1 fruit fly cellular context compared by ENCODE assay signal in the genomic region with DNA sequence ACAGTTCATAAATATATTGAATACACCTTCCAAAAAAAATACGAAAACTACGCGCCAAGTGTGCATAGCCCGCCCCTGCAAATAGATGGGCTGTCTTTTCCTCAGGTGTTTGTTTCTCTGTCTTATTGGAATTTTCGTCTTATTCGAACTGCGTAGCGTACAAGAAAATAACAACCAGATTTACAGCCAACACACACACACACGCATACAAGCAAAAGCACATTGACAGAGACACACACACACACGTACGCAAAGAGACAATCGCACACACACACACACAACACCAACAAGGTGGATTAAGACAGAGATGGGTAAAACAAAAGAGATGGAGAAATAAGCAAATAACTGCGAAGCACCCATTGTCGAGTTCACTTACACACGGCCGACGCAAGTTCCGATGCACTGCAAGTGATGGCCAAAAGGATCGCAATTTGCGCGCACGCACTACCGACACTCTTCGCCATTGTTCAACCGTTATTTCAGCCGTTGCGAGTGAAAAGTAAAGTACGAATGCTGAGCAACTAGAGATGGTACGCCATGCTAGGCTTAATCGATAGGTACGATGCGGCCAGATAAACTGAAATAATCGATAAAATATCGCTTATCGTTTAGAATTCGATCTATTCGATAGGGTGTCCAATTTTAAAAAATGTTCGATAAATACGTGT.
A peak's percentile ranks its signal among the peaks of the same experiment; 100 is the strongest.
TF ChIP-seq lines count a peak whose summit lies in the region.

No protein-coding gene starts in this region.

TF ChIP-seq in whole organism, embryonic, 481 proteins besides CTCF, POLR2A, EP300 and RAD21 (continued from another document and continues in another):
- TF ChIP-seq CG4360 (GFP tag; IDR thresholded peaks at IDR 0.05; lab: Robert Waterston, UW) (no peak), lola (GFP tag; optimal IDR thresholded peaks at IDR 0.05; lab: Kevin White, UChicago) (no peak), CG11093 (GFP tag; IDR thresholded peaks at IDR 0.05; lab: Robert Waterston, UW) (no peak), Aef1 (GFP tag; IDR thresholded peaks at IDR 0.05; lab: Robert Waterston, UW) (no peak), al (GFP tag; IDR thresholded peaks at IDR 0.05; lab: Robert Waterston, UW) (no peak), CG7556 (GFP tag; optimal IDR thresholded peaks at IDR 0.05; lab: Kevin White, UChicago) (peak; percentile 1), Stat92E (GFP tag; optimal IDR thresholded peaks at IDR 0.05; lab: Kevin White, UChicago) (peak in 1 of 3 experiments; percentile 31), gt (GFP tag; IDR thresholded peaks at IDR 0.05; lab: Robert Waterston, UW) (no peak), PHDP (tag; optimal IDR thresholded peaks at IDR 0.05; lab: Kevin White, UChicago) (no peak), CG1603 (tag; optimal IDR thresholded peaks at IDR 0.05; lab: Kevin White, UChicago) (peak; percentile 82), CG16815 (GFP tag; optimal IDR thresholded peaks at IDR 0.05; lab: Kevin White, UChicago) (no peak), D19A (tag; optimal IDR thresholded peaks at IDR 0.05; lab: Kevin White, UChicago) (no peak), so (GFP tag; IDR thresholded peaks at IDR 0.05; lab: Robert Waterston, UW) (no peak), bowl (GFP tag; IDR thresholded peaks at IDR 0.05; lab: Robert Waterston, UW) (no peak), lilli (GFP tag; optimal IDR thresholded peaks at IDR 0.05; lab: Kevin White, UChicago) (peak; percentile 13), CoRest (tag; optimal IDR thresholded peaks at IDR 0.05; lab: Kevin White, UChicago) (no peak), CG10274 (GFP tag; optimal IDR thresholded peaks at IDR 0.05; lab: Kevin White, UChicago) (no peak), Poxn (GFP tag; IDR thresholded peaks at IDR 0.05; lab: Robert Waterston, UW) (no peak), tx (GFP tag; optimal IDR thresholded peaks at IDR 0.05; lab: Kevin White, UChicago) (no peak), gsb-n (tag; optimal IDR thresholded peaks at IDR 0.05; lab: Kevin White, UChicago) (no peak), bbx (GFP tag; IDR thresholded peaks at IDR 0.05; lab: Robert Waterston, UW; ENCODE audit: partially characterized antibody) (peak; percentile 96), Opbp (GFP tag; IDR thresholded peaks at IDR 0.05; lab: Robert Waterston, UW; ENCODE audit: partially characterized antibody) (peak; percentile 90; the same call in 2 of the 3 replicates), YL-1 (GFP tag; optimal IDR thresholded peaks at IDR 0.05; lab: Kevin White, UChicago) (peak; percentile 62), CG31388 (GFP tag; optimal IDR thresholded peaks at IDR 0.05; lab: Kevin White, UChicago) (no peak), CG11247 (GFP tag; IDR thresholded peaks at IDR 0.05; lab: Robert Waterston, UW) (no peak), esg (GFP tag; conservative IDR thresholded peaks at IDR 0.05; lab: Robert Waterston, UW) (no peak), unc-4 (GFP tag; IDR thresholded peaks at IDR 0.05; lab: Robert Waterston, UW; ENCODE audit: partially characterized antibody) (peak; percentile 90), CG18619 (GFP tag; optimal IDR thresholded peaks at IDR 0.05; lab: Kevin White, UChicago) (no peak), CG11085 (GFP tag; IDR thresholded peaks at IDR 0.05; lab: Robert Waterston, UW) (no peak), Hr3 (GFP tag; optimal IDR thresholded peaks at IDR 0.05; lab: Kevin White, UChicago) (no peak), CG17361 (GFP tag; IDR thresholded peaks at IDR 0.05; lab: Robert Waterston, UW) (peak; percentile 21; the same call in 1 of the 3 replicates), abd-A (tag; optimal IDR thresholded peaks at IDR 0.05; lab: Kevin White, UChicago) (peak; percentile 11), CG1647 (GFP tag; optimal IDR thresholded peaks at IDR 0.05; lab: Kevin White, UChicago) (no peak), CG5245 (GFP tag; optimal IDR thresholded peaks at IDR 0.05; lab: Kevin White, UChicago) (no peak), fru (optimal IDR thresholded peaks at IDR 0.05; lab: Kevin White, UChicago) (no peak), CG7357 (GFP tag; IDR thresholded peaks at IDR 0.05; lab: Robert Waterston, UW) (no peak), fd96Cb (tag; optimal IDR thresholded peaks at IDR 0.05; lab: Kevin White, UChicago) (no peak), Drgx (GFP tag; IDR thresholded peaks at IDR 0.05; lab: Robert Waterston, UW) (no peak), tio (GFP tag; optimal IDR thresholded peaks at IDR 0.05; lab: Kevin White, UChicago) (no peak), Sox102F (GFP tag; optimal IDR thresholded peaks at IDR 0.05; lab: Kevin White, UChicago) (no peak), CG18764 (GFP tag; optimal IDR thresholded peaks at IDR 0.05; lab: Kevin White, UChicago) (no peak), CG7745 (tag; optimal IDR thresholded peaks at IDR 0.05; lab: Kevin White, UChicago) (no peak), kah (GFP tag; optimal IDR thresholded peaks at IDR 0.05; lab: Kevin White, UChicago) (peak; percentile 15), lov (optimal IDR thresholded peaks at IDR 0.05; lab: Kevin White, UChicago) (no peak), lov (GFP tag; IDR thresholded peaks at IDR 0.05; lab: Robert Waterston, UW) (no peak), CG9797 (GFP tag; optimal IDR thresholded peaks at IDR 0.05; lab: Kevin White, UChicago) (peak; percentile 38), sug (tag; optimal IDR thresholded peaks at IDR 0.05; lab: Kevin White, UChicago) (peak; percentile 49), BtbVII (GFP tag; optimal IDR thresholded peaks at IDR 0.05; lab: Kevin White, UChicago) (no peak), HHEX (GFP tag; optimal IDR thresholded peaks at IDR 0.05; lab: Kevin White, UChicago) (peak; percentile 42), CG8924 (tag; optimal IDR thresholded peaks at IDR 0.05; lab: Kevin White, UChicago) (peak; percentile 61), sqz (GFP tag; optimal IDR thresholded peaks at IDR 0.05; lab: Kevin White, UChicago) (peak; percentile 28), tin (GFP tag; optimal IDR thresholded peaks at IDR 0.05; lab: Kevin White, UChicago) (peak; percentile 2), CG16779 (GFP tag; IDR thresholded peaks at IDR 0.05; lab: Robert Waterston, UW) (no peak), twi (tag; optimal IDR thresholded peaks at IDR 0.05; lab: Kevin White, UChicago) (no peak), usp (GFP tag; optimal IDR thresholded peaks at IDR 0.05; lab: Kevin White, UChicago) (no peak), stc (GFP tag; IDR thresholded peaks at IDR 0.05; lab: Robert Waterston, UW) (no peak), Dp (GFP tag; optimal IDR thresholded peaks at IDR 0.05; lab: Kevin White, UChicago) (peak; percentile 68), CG34376 (GFP tag; optimal IDR thresholded peaks at IDR 0.05; lab: Kevin White, UChicago) (peak; percentile 50), eve (GFP tag; optimal IDR thresholded peaks at IDR 0.05; lab: Kevin White, UChicago) (no peak), cad (GFP tag; optimal IDR thresholded peaks at IDR 0.05; lab: Kevin White, UChicago) (no peak), CG12299 (tag; optimal IDR thresholded peaks at IDR 0.05; lab: Kevin White, UChicago) (peak; percentile 41), trh (GFP tag; optimal IDR thresholded peaks at IDR 0.05; lab: Kevin White, UChicago) (no peak), Dref (GFP tag; IDR thresholded peaks at IDR 0.05; lab: Robert Waterston, UW) (peak; percentile 95), emc (GFP tag; optimal IDR thresholded peaks at IDR 0.05; lab: Kevin White, UChicago) (no peak), sob (GFP tag; IDR thresholded peaks at IDR 0.05; lab: Robert Waterston, UW) (no peak; the same call in 1 of the 2 replicates), CG7928 (GFP tag; optimal IDR thresholded peaks at IDR 0.05; lab: Kevin White, UChicago) (no peak), CG13775 (GFP tag; optimal IDR thresholded peaks at IDR 0.05; lab: Kevin White, UChicago) (no peak), Hmr (GFP tag; optimal IDR thresholded peaks at IDR 0.05; lab: Kevin White, UChicago) (peak; percentile 25), Asciz (GFP tag; optimal IDR thresholded peaks at IDR 0.05; lab: Kevin White, UChicago) (peak; percentile 16), Awh (GFP tag; IDR thresholded peaks at IDR 0.05; lab: Robert Waterston, UW) (no peak), Rfx (GFP tag; IDR thresholded peaks at IDR 0.05; lab: Robert Waterston, UW) (0 out of 2 replicates have a peak, but pooled peaks have one; percentile 21), CG1024 (GFP tag; IDR thresholded peaks at IDR 0.05; lab: Robert Waterston, UW) (no peak), CG12659 (GFP tag; optimal IDR thresholded peaks at IDR 0.05; lab: Kevin White, UChicago) (peak; percentile 36), CG6272 (GFP tag; IDR thresholded peaks at IDR 0.05; lab: Robert Waterston, UW) (no peak), ftz-f1 (GFP tag; optimal IDR thresholded peaks at IDR 0.05; lab: Kevin White, UChicago) (peak; percentile 15), CG6175 (GFP tag; IDR thresholded peaks at IDR 0.05; lab: Robert Waterston, UW) (no peak), CG30020 (tag; optimal IDR thresholded peaks at IDR 0.05; lab: Kevin White, UChicago) (peak; percentile 13), CG17186 (GFP tag; optimal IDR thresholded peaks at IDR 0.05; lab: Kevin White, UChicago) (no peak), Fer1 (GFP tag; optimal IDR thresholded peaks at IDR 0.05; lab: Kevin White, UChicago) (peak; percentile 62), mam (GFP tag; optimal IDR thresholded peaks at IDR 0.05; lab: Kevin White, UChicago) (no peak), pho (GFP tag; optimal IDR thresholded peaks at IDR 0.05; lab: Kevin White, UChicago) (no peak), cas (GFP tag; IDR thresholded peaks at IDR 0.05; lab: Robert Waterston, UW) (no peak), HLHmδ (GFP tag; optimal IDR thresholded peaks at IDR 0.05; lab: Kevin White, UChicago) (no peak), exex (tag; optimal IDR thresholded peaks at IDR 0.05; lab: Kevin White, UChicago) (peak; percentile 17), NK7.1 (GFP tag; optimal IDR thresholded peaks at IDR 0.05; lab: Kevin White, UChicago) (no peak), nerfin-2 (GFP tag; IDR thresholded peaks at IDR 0.05; lab: Robert Waterston, UW; ENCODE audit: partially characterized antibody) (peak; percentile 95), fd102C (GFP tag; optimal IDR thresholded peaks at IDR 0.05; lab: Kevin White, UChicago) (no peak), CG6813 (GFP tag; optimal IDR thresholded peaks at IDR 0.05; lab: Kevin White, UChicago) (peak; percentile 5), inv (GFP tag; IDR thresholded peaks at IDR 0.05; lab: Robert Waterston, UW; ENCODE audit: partially characterized antibody) (peak; percentile 83), otp (GFP tag; IDR thresholded peaks at IDR 0.05; lab: Robert Waterston, UW) (no peak), amos (GFP tag; IDR thresholded peaks at IDR 0.05; lab: Robert Waterston, UW; ENCODE audit: partially characterized antibody) (peak; percentile 90), CG11456 (GFP tag; IDR thresholded peaks at IDR 0.05; lab: Robert Waterston, UW) (no peak), CG4617 (GFP tag; optimal IDR thresholded peaks at IDR 0.05; lab: Kevin White, UChicago; ENCODE audit: borderline replicate concordance) (peak; percentile 51), lmd (GFP tag; IDR thresholded peaks at IDR 0.05; lab: Robert Waterston, UW) (no peak), tgo (GFP tag; IDR thresholded peaks at IDR 0.05; lab: Robert Waterston, UW) (no peak), CG1832 (GFP tag; optimal IDR thresholded peaks at IDR 0.05; lab: Kevin White, UChicago) (no peak), HLH54F (GFP tag; optimal IDR thresholded peaks at IDR 0.05; lab: Kevin White, UChicago) (no peak), CG2129 (GFP tag; IDR thresholded peaks at IDR 0.05; lab: Robert Waterston, UW; ENCODE audit: partially characterized antibody) (peak; percentile 48), CG17802 (tag; optimal IDR thresholded peaks at IDR 0.05; lab: Kevin White, UChicago) (no peak), NFAT (GFP tag; IDR thresholded peaks at IDR 0.05; lab: Robert Waterston, UW) (no peak), CG31441 (GFP tag; IDR thresholded peaks at IDR 0.05; lab: Robert Waterston, UW) (no peak), Nf-YC (tag; optimal IDR thresholded peaks at IDR 0.05; lab: Kevin White, UChicago) (peak; percentile 46), repo (GFP tag; optimal IDR thresholded peaks at IDR 0.05; lab: Kevin White, UChicago) (no peak), Dek (tag; optimal IDR thresholded peaks at IDR 0.05; lab: Kevin White, UChicago) (no peak), ase (GFP tag; IDR thresholded peaks at IDR 0.05; lab: Robert Waterston, UW) (no peak), CG18476 (GFP tag; optimal IDR thresholded peaks at IDR 0.05; lab: Kevin White, UChicago) (no peak), Lpt (GFP tag; optimal IDR thresholded peaks at IDR 0.05; lab: Kevin White, UChicago) (no peak), CG10147 (GFP tag; optimal IDR thresholded peaks at IDR 0.05; lab: Kevin White, UChicago) (no peak), Mad (GFP tag; optimal IDR thresholded peaks at IDR 0.05; lab: Kevin White, UChicago) (no peak), Jarid2 (GFP tag; optimal IDR thresholded peaks at IDR 0.05; lab: Kevin White, UChicago) (peak; percentile 37), cwo (GFP tag; optimal IDR thresholded peaks at IDR 0.05; lab: Kevin White, UChicago) (no peak), wek (GFP tag; optimal IDR thresholded peaks at IDR 0.05; lab: Kevin White, UChicago) (peak; percentile 23), Max (GFP tag; optimal IDR thresholded peaks at IDR 0.05; lab: Kevin White, UChicago) (no peak), en (GFP tag; optimal IDR thresholded peaks at IDR 0.05; lab: Kevin White, UChicago) (no peak), CG1529 (GFP tag; optimal IDR thresholded peaks at IDR 0.05; lab: Kevin White, UChicago) (no peak), Vsx1 (GFP tag; optimal IDR thresholded peaks at IDR 0.05; lab: Kevin White, UChicago) (no peak), psq (GFP tag; optimal IDR thresholded peaks at IDR 0.05; lab: Kevin White, UChicago) (no peak), Fer2 (tag; optimal IDR thresholded peaks at IDR 0.05; lab: Kevin White, UChicago) (no peak), hth (optimal IDR thresholded peaks at IDR 0.05; lab: Kevin White, UChicago) (no peak), fd64A (GFP tag; optimal IDR thresholded peaks at IDR 0.05; lab: Kevin White, UChicago) (no peak), CG12155 (GFP tag; optimal IDR thresholded peaks at IDR 0.05; lab: Kevin White, UChicago) (no peak), onecut (GFP tag; IDR thresholded peaks at IDR 0.05; lab: Robert Waterston, UW) (no peak), H15 (GFP tag; IDR thresholded peaks at IDR 0.05; lab: Robert Waterston, UW) (no peak), MESR4 (GFP tag; optimal IDR thresholded peaks at IDR 0.05; lab: Kevin White, UChicago) (peak; percentile 87), CG2712 (tag; optimal IDR thresholded peaks at IDR 0.05; lab: Kevin White, UChicago) (peak; percentile 32), Dip3 (GFP tag; optimal IDR thresholded peaks at IDR 0.05; lab: Kevin White, UChicago) (no peak), fu2 (GFP tag; optimal IDR thresholded peaks at IDR 0.05; lab: Kevin White, UChicago) (no peak), Bteb2 (GFP tag; optimal IDR thresholded peaks at IDR 0.05; lab: Kevin White, UChicago) (no peak), Sry-δ (GFP tag; optimal IDR thresholded peaks at IDR 0.05; lab: Kevin White, UChicago) (peak; percentile 94)
